Fruit fly (Drosophila melanogaster): ENCODE measurements around the gene CG33159.

The CG33159 gene

DNA sequence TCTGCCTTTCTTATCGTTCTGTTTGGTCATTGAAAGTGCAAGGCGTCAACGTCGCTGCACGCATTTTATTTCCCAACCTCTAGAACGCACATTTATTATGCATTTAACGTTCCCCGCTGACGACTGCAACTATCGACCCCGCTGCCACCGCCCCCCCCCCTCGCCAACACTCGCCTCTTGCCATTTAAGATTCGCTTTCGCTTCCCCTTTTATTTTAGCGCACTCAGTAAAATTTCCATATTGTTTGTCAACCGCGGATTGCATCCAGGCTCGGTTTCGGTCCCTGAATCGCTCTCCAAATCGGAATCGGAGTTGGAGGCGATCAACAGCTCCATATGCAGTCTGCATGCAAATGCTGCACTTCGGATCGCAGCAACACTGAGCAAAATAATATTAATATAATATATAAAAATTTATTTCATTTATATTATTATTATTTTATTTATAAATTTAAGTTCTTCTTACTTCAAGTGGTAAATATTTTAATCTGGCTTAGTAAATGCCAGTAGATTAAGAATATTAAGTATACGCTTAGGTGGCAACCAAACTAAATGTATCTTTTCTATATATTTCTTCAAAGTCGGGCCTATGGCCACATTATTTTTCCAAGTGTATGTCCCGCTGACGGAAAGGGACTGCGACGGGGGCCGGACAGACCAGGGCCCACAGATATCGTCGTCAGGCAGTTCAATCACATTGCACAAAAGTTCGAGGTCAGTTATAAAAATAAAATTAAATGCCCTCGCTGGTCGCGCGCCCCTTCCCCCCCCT, 36.5 kb upstream of the CG33159 start (continued):
- TF ChIP-seq zf30C (GFP tag; optimal IDR thresholded peaks at IDR 0.05) (no peak), CG30431 (GFP tag; optimal IDR thresholded peaks at IDR 0.05) (no peak), Hr3 (GFP tag; optimal IDR thresholded peaks at IDR 0.05) (peak; percentile 25), lola (GFP tag; optimal IDR thresholded peaks at IDR 0.05) (peak in 1 of 3 experiments; percentile 37), Drgx (GFP tag; IDR thresholded peaks at IDR 0.05) (peak; percentile 84), Fer2 (tag; optimal IDR thresholded peaks at IDR 0.05) (no peak), CG4424 (GFP tag; optimal IDR thresholded peaks at IDR 0.05) (peak; percentile 3), gcm2 (GFP tag; optimal IDR thresholded peaks at IDR 0.05) (no peak), sna (GFP tag; IDR thresholded peaks at IDR 0.05; ENCODE audit: partially characterized antibody) (no peak), CG6689 (GFP tag; IDR thresholded peaks at IDR 0.05) (no peak), PHDP (tag; optimal IDR thresholded peaks at IDR 0.05) (peak; percentile 27), tap (tag; optimal IDR thresholded peaks at IDR 0.05) (peak; percentile 44), Myb (GFP tag; optimal IDR thresholded peaks at IDR 0.05) (no peak), CG10274 (GFP tag; optimal IDR thresholded peaks at IDR 0.05) (no peak), CG2129 (GFP tag; IDR thresholded peaks at IDR 0.05; ENCODE audit: partially characterized antibody) (no peak), scrt (GFP tag; optimal IDR thresholded peaks at IDR 0.05) (no peak), CG4617 (GFP tag; optimal IDR thresholded peaks at IDR 0.05; ENCODE audit: borderline replicate concordance) (no peak), CG2678 (tag; optimal IDR thresholded peaks at IDR 0.05) (peak; percentile 30), crp (GFP tag; optimal IDR thresholded peaks at IDR 0.05) (no peak), CG17361 (GFP tag; IDR thresholded peaks at IDR 0.05) (0 out of 3 replicates have a peak, but pooled peaks have one; percentile 32), Nf-YA (GFP tag; IDR thresholded peaks at IDR 0.05) (no peak), NC2β (GFP tag; optimal IDR thresholded peaks at IDR 0.05) (no peak), Ets65A (GFP tag) (peak; percentile 25), CG10209 (GFP tag; optimal IDR thresholded peaks at IDR 0.05) (peak; percentile 12), Max (GFP tag; optimal IDR thresholded peaks at IDR 0.05) (no peak), dysf (GFP tag; IDR thresholded peaks at IDR 0.05) (0 out of 3 replicates have a peak, but pooled peaks have one; percentile 25), CG1529 (GFP tag; optimal IDR thresholded peaks at IDR 0.05) (no peak), CG15601 (tag; optimal IDR thresholded peaks at IDR 0.05) (peak; percentile 36), CG31441 (GFP tag; IDR thresholded peaks at IDR 0.05) (no peak; the same call in 1 of the 2 replicates), gem (tag; optimal IDR thresholded peaks at IDR 0.05) (peak; percentile 63), CG14441 (GFP tag; IDR thresholded peaks at IDR 0.05) (peak; percentile 18; the same call in 1 of the 2 replicates), CG11085 (GFP tag; IDR thresholded peaks at IDR 0.05) (no peak), Blimp-1 (GFP tag; optimal IDR thresholded peaks at IDR 0.05) (peak; percentile 15), Vsx1 (GFP tag; optimal IDR thresholded peaks at IDR 0.05) (no peak), CG4404 (GFP tag; IDR thresholded peaks at IDR 0.05) (no peak), nmo (GFP tag; optimal IDR thresholded peaks at IDR 0.05) (peak; percentile 60), CG17829 (tag; optimal IDR thresholded peaks at IDR 0.05) (peak; percentile 11), tna (GFP tag; IDR thresholded peaks at IDR 0.05; ENCODE audit: partially characterized antibody) (no peak), dmrt99B (tag; optimal IDR thresholded peaks at IDR 0.05) (peak; percentile 77), CG7963 (GFP tag; IDR thresholded peaks at IDR 0.05; ENCODE audit: partially characterized antibody) (no peak), Fer3 (tag; optimal IDR thresholded peaks at IDR 0.05) (no peak), CG8290 (GFP tag; optimal IDR thresholded peaks at IDR 0.05) (no peak), CG8290 (tag; optimal IDR thresholded peaks at IDR 0.05) (no peak), MTF-1 (GFP tag; optimal IDR thresholded peaks at IDR 0.05; ENCODE audit: borderline replicate concordance) (no peak), CG18764 (GFP tag; optimal IDR thresholded peaks at IDR 0.05) (no peak), CG18262 (tag; optimal IDR thresholded peaks at IDR 0.05) (peak; percentile 45), Doc3 (GFP tag; IDR thresholded peaks at IDR 0.05; ENCODE audit: partially characterized antibody) (no peak), CG8388 (GFP tag; optimal IDR thresholded peaks at IDR 0.05) (peak; percentile 30)
